Worm (Caenorhabditis elegans) whole organism, mixed stage, embryonic: ENCODE data around the gene srlf-11.

Experiments used
- blmp-1 ChIP-seq: fragments of 150-350 bp; optimal IDR thresholded peaks from 2 replicates; lab custom pipeline; 2014; ENCODE audit warnings: missing biosample characterization, missing genetic modification characterization
- lin-13 ChIP-seq: fragments of 150-350 bp; optimal IDR thresholded peaks from 2 replicates; lab custom pipeline; 2014; ENCODE audit warnings: missing biosample characterization, missing genetic modification characterization
- nhr-28 ChIP-seq: fragments of 150-350 bp; optimal IDR thresholded peaks from 2 replicates; lab custom pipeline; 2014; ENCODE audit warnings: missing biosample characterization, missing genetic modification characterization
- nhr-76 ChIP-seq: sonication (generic microtip); optimal IDR thresholded peaks from 2 replicates; lab custom pipeline; 2017; ENCODE audit warnings: missing biosample characterization, missing genetic modification characterization
- pha-4 ChIP-seq: fragments of 150-350 bp; optimal IDR thresholded peaks from 2 replicates; lab custom pipeline; 2018; ENCODE audit warnings: missing biosample characterization, missing genetic modification reagents, missing genetic modification characterization
- sptf-1 ChIP-seq: sonication (generic microtip); optimal IDR thresholded peaks from 2 replicates; lab custom pipeline; 2017; ENCODE audit warnings: mild to moderate bottlenecking, missing genetic modification characterization, moderate library complexity, missing compliant biosample characterization
- unc-120 ChIP-seq: sonication (generic microtip); optimal IDR thresholded peaks from 2 replicates; lab custom pipeline; 2017; ENCODE audit warnings: missing genetic modification characterization, missing compliant biosample characterization; ENCODE audit not compliant: poor library complexity, severe bottlenecking
- unc-62 ChIP-seq: fragments of 150-350 bp; optimal IDR thresholded peaks from 2 replicates; lab custom pipeline; 2014; ENCODE audit warnings: missing biosample characterization, missing genetic modification reagents, missing genetic modification characterization

DNA sequence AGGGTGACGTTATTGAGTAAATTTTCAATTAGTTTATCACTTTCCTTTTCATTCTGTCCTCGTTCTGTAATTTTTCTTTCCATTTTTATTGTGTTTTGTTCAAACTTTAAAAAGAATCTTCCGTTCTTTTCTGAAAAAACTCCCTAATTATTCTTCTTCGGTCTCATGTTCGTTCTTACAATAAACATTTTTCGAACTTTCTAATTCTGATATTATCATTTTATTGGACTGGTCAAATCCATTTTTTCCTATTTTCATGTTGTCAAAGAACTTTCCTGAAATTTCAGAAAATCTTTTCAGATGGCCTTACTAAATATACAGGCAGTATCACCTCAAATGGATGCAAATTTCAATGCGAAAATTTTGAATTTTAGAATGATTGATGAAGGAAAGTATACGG lies 21.8 kb downstream of the srlf-11 start, which contains the start of gene nish-1:
- TF ChIP-seq blmp-1 (tag; lab: Kevin White, UChicago), result no peak
- no peak for TF ChIP-seq nhr-28 (tag; lab: Kevin White, UChicago)
- no peak for TF ChIP-seq lin-13 (tag; lab: Kevin White, UChicago)
- TF ChIP-seq pha-4 (tag; lab: Kevin White, UChicago), result no peak
- no peak for TF ChIP-seq unc-62 (GFP tag; lab: Kevin White, UChicago)
- no peak for TF ChIP-seq sptf-1 (tag; lab: Kevin White, UChicago)
- no peak for TF ChIP-seq unc-120 (tag; lab: Kevin White, UChicago)
- no peak for TF ChIP-seq nhr-76 (tag; lab: Kevin White, UChicago)
